Worm (Caenorhabditis elegans): ENCODE data around the gene cor-1.

ce11 chrIII:10300078-10300477 lies 51.2 kb downstream of the cor-1 start, which contains the start of gene vglu-3:
- no peak for TF ChIP-seq mep-1 (tag; optimal IDR thresholded peaks at IDR 0.05)
- no peak for TF ChIP-seq nhr-76 (tag; optimal IDR thresholded peaks at IDR 0.05)
- TF ChIP-seq nhr-12 (tag; optimal IDR thresholded peaks at IDR 0.05), result no peak
- TF ChIP-seq snpc-4 (tag; optimal IDR thresholded peaks at IDR 0.05), result no peak
- no peak for TF ChIP-seq nhr-237 (tag; optimal IDR thresholded peaks at IDR 0.05)
- TF ChIP-seq unc-62 (GFP tag; optimal IDR thresholded peaks at IDR 0.05), result no peak
- TF ChIP-seq ces-1 (GFP tag; optimal IDR thresholded peaks at IDR 0.05), result no peak
- no peak for TF ChIP-seq elt-3 (tag; optimal IDR thresholded peaks at IDR 0.05)
- TF ChIP-seq mab-5 (tag; optimal IDR thresholded peaks at IDR 0.05), result no peak
- TF ChIP-seq flh-1 (GFP tag; optimal IDR thresholded peaks at IDR 0.05), result no peak
- no peak for TF ChIP-seq hlh-1 (tag; optimal IDR thresholded peaks at IDR 0.05)
- TF ChIP-seq nhr-2 (tag; optimal IDR thresholded peaks at IDR 0.05), result no peak
- TF ChIP-seq nhr-28 (tag; optimal IDR thresholded peaks at IDR 0.05), result no peak

Data from whole organism, mixed stage, embryonic.